Fruit fly (Drosophila melanogaster): ENCODE data around the gene TwdlG.

- no peak for TF ChIP-seq E2f2 (GFP tag; IDR thresholded peaks at IDR 0.05)
- TF ChIP-seq ERR (GFP tag; optimal IDR thresholded peaks at IDR 0.05), result no peak
- no peak for TF ChIP-seq CG1603 (tag; optimal IDR thresholded peaks at IDR 0.05)
- TF ChIP-seq CG15514 (GFP tag; optimal IDR thresholded peaks at IDR 0.05), result no peak
- TF ChIP-seq CG14050 (GFP tag; IDR thresholded peaks at IDR 0.05), result no peak
- no peak for TF ChIP-seq kay (GFP tag; optimal IDR thresholded peaks at IDR 0.05)
These were observed 31.1 kb downstream of the TwdlG start, which contains the start of gene CG31516 for dm6 chr3R:4220030-4220429.

Data from whole organism, embryonic.